Fruit fly (Drosophila melanogaster) whole organism, prepupa: Measurements from ENCODE around the gene CG14545.

Experiments
- CG6276 ChIP-seq: fragments of 200-800 bp; sonication (Bioruptor generic); optimal IDR thresholded peaks from 2 replicates; lab custom pipeline; 2017; ENCODE audit warnings: missing biosample characterization, mild to moderate bottlenecking, missing genetic modification characterization
- Eip75B ChIP-seq: fragments of 200-800 bp; sonication (Bioruptor generic); optimal IDR thresholded peaks from 3 replicates; lab custom pipeline; 2016; ENCODE audit warnings: missing biosample characterization, missing genetic modification characterization
- Eip93F ChIP-seq: fragments of 200-800 bp; sonication (Bioruptor generic); optimal IDR thresholded peaks from 2 replicates; lab custom pipeline; 2016; ENCODE audit warnings: missing biosample characterization, mild to moderate bottlenecking, missing genetic modification characterization
- Hr38 ChIP-seq: sonication (Bioruptor generic); optimal IDR thresholded peaks from 2 replicates; lab custom pipeline; 2016; ENCODE audit warnings: missing biosample characterization, missing genetic modification characterization
- cyc ChIP-seq: fragments of 200-800 bp; sonication (Bioruptor generic); optimal IDR thresholded peaks from 3 replicates; lab custom pipeline; 2016; ENCODE audit warnings: missing biosample characterization, missing genetic modification characterization

DNA sequence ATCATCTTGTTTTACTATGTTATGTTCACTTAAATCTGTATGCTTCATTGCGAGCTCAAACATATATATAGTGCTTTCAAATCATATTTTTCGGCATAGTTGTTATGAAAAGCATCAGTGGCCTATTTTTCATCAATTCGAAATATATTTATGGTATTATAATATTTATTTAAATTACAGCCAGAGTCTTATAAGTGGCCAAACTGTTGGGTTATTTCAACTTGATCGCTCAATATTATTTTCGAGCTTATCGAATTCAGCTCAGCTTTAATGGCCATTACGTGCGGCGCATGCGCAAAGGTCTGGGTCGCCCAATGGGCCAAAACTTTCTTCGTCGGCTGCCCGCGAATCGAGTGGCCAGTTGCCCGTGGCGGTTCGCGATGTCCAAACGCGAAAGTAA is 46.1 kb upstream of the CG14545 start, which contains the start of gene Mco3:
- TF ChIP-seq cyc (GFP tag; lab: Kevin White, UChicago) = no peak
- no peak for TF ChIP-seq Eip75B (GFP tag; lab: Kevin White, UChicago)
- TF ChIP-seq CG6276 (GFP tag; lab: Kevin White, UChicago) = no peak
- TF ChIP-seq Eip93F = no peak
- TF ChIP-seq Hr38 (GFP tag; lab: Kevin White, UChicago) = no peak
